Fruit fly (Drosophila melanogaster): ENCODE results near the gene CG32266.

The CG32266 gene

dm6 chr3L:3770823-3771222 is 19.8 kb upstream of the CG32266 start (continued):
- TF ChIP-seq TFAM (GFP tag; optimal IDR thresholded peaks at IDR 0.05) = no peak
- no peak for TF ChIP-seq CG8359 (GFP tag; optimal IDR thresholded peaks at IDR 0.05; ENCODE audit: borderline replicate concordance)
- TF ChIP-seq rib (GFP tag; IDR thresholded peaks at IDR 0.05) = peak; percentile 45; the same call in 1 of the 2 replicates
- no peak for TF ChIP-seq CG15601 (tag; optimal IDR thresholded peaks at IDR 0.05)
- TF ChIP-seq zfh2 (GFP tag; optimal IDR thresholded peaks at IDR 0.05) = peak; percentile 63
- TF ChIP-seq unc-4 (GFP tag; IDR thresholded peaks at IDR 0.05; ENCODE audit: partially characterized antibody) = no peak
- no peak for TF ChIP-seq CG1792 (GFP tag; optimal IDR thresholded peaks at IDR 0.05)
- TF ChIP-seq CG17361 (GFP tag; IDR thresholded peaks at IDR 0.05) = no peak
- TF ChIP-seq Hmr (GFP tag; optimal IDR thresholded peaks at IDR 0.05) = peak; percentile 73
- no peak for TF ChIP-seq CG6854 (GFP tag; optimal IDR thresholded peaks at IDR 0.05)
- TF ChIP-seq otp (GFP tag; IDR thresholded peaks at IDR 0.05) = no peak
- peak; percentile 58 for TF ChIP-seq PHDP (tag; optimal IDR thresholded peaks at IDR 0.05)
- TF ChIP-seq gce (GFP tag; IDR thresholded peaks at IDR 0.05) = no peak
- no peak for TF ChIP-seq CG43689 (GFP tag; IDR thresholded peaks at IDR 0.05)
- no peak for TF ChIP-seq CG1832 (GFP tag; optimal IDR thresholded peaks at IDR 0.05)
- TF ChIP-seq nmo (GFP tag; optimal IDR thresholded peaks at IDR 0.05) = peak; percentile 37
- no peak for TF ChIP-seq crp (GFP tag; optimal IDR thresholded peaks at IDR 0.05)
- no peak for TF ChIP-seq D (optimal IDR thresholded peaks at IDR 0.05)
- no peak for TF ChIP-seq D (GFP tag; optimal IDR thresholded peaks at IDR 0.05)
- TF ChIP-seq CG4360 (GFP tag; IDR thresholded peaks at IDR 0.05) = no peak
- peak; percentile 68 for TF ChIP-seq NfI (GFP tag; optimal IDR thresholded peaks at IDR 0.05)
- TF ChIP-seq Xbp1 (GFP tag; optimal IDR thresholded peaks at IDR 0.05) = peak; percentile 32
- no peak for TF ChIP-seq B-H1 (GFP tag; IDR thresholded peaks at IDR 0.05)
- peak; percentile 49 for TF ChIP-seq schlank (tag; optimal IDR thresholded peaks at IDR 0.05)
- no peak for TF ChIP-seq HLHmδ (GFP tag; optimal IDR thresholded peaks at IDR 0.05)
- TF ChIP-seq Pdp1 (GFP tag; optimal IDR thresholded peaks at IDR 0.05) = peak in 1 of 2 experiments; percentile 40
- TF ChIP-seq Hey (tag; optimal IDR thresholded peaks at IDR 0.05) = no peak
- no peak for TF ChIP-seq CG3995 (GFP tag; optimal IDR thresholded peaks at IDR 0.05)
- peak; percentile 37 for TF ChIP-seq CG17385 (GFP tag; optimal IDR thresholded peaks at IDR 0.05)
- no peak for TF ChIP-seq CrebB (tag; optimal IDR thresholded peaks at IDR 0.05)
- TF ChIP-seq CG6689 (GFP tag; IDR thresholded peaks at IDR 0.05) = no peak
- peak; percentile 6 for TF ChIP-seq org-1 (GFP tag; optimal IDR thresholded peaks at IDR 0.05)
- TF ChIP-seq Lpt (GFP tag; optimal IDR thresholded peaks at IDR 0.05) = no peak
- peak; percentile 18 for TF ChIP-seq CG4854 (GFP tag; optimal IDR thresholded peaks at IDR 0.05)
- no peak for TF ChIP-seq Sox100B (GFP tag; optimal IDR thresholded peaks at IDR 0.05)
- TF ChIP-seq CG12299 (tag; optimal IDR thresholded peaks at IDR 0.05) = no peak
- TF ChIP-seq CG11456 (GFP tag; IDR thresholded peaks at IDR 0.05) = peak; percentile 58; the same call in 1 of the 3 replicates
- TF ChIP-seq CG7928 (GFP tag; optimal IDR thresholded peaks at IDR 0.05) = peak; percentile 1
- peak; percentile 59 for TF ChIP-seq al (GFP tag; IDR thresholded peaks at IDR 0.05)
- no peak for TF ChIP-seq ara (GFP tag; IDR thresholded peaks at IDR 0.05)
- no peak for TF ChIP-seq Ravus (GFP tag; IDR thresholded peaks at IDR 0.05)
- TF ChIP-seq CG2678 (tag; optimal IDR thresholded peaks at IDR 0.05) = peak; percentile 69
- TF ChIP-seq CG17328 (GFP tag; IDR thresholded peaks at IDR 0.05) = no peak
- no peak for TF ChIP-seq nom (GFP tag; optimal IDR thresholded peaks at IDR 0.05)
- TF ChIP-seq tna (GFP tag; IDR thresholded peaks at IDR 0.05; ENCODE audit: partially characterized antibody) = no peak
- TF ChIP-seq nerfin-2 (GFP tag; IDR thresholded peaks at IDR 0.05; ENCODE audit: partially characterized antibody) = no peak
- peak; percentile 48 for TF ChIP-seq dmrt99B (tag; optimal IDR thresholded peaks at IDR 0.05)
- TF ChIP-seq CG9797 (GFP tag; optimal IDR thresholded peaks at IDR 0.05) = no peak
- TF ChIP-seq gfzf (GFP tag; optimal IDR thresholded peaks at IDR 0.05) = no peak
- no peak for TF ChIP-seq ash1 (GFP tag; optimal IDR thresholded peaks at IDR 0.05)
- TF ChIP-seq MBD-R2 (GFP tag; IDR thresholded peaks at IDR 0.05) = peak; percentile 17; the same call in 1 of the 2 replicates

All from whole organism, embryonic.